Fruit fly (Drosophila melanogaster) whole organism, embryonic: ENCODE measurements around the gene CG17996.

Experiments used
- B-H2 ChIP-seq: fragments of 200-800 bp; sonication (Bioruptor generic); optimal IDR thresholded peaks from 2 replicates; lab custom pipeline; 2018; ENCODE audit warnings: missing biosample characterization, mild to moderate bottlenecking, missing genetic modification characterization
- CG18619 ChIP-seq: fragments of 200-800 bp; sonication (Bioruptor generic); optimal IDR thresholded peaks from 3 replicates; lab custom pipeline; 2017; ENCODE audit warnings: missing biosample characterization, mild to moderate bottlenecking, missing genetic modification characterization
- Hey ChIP-seq: fragments of 200-800 bp; sonication (Bioruptor generic); optimal IDR thresholded peaks from 3 replicates; lab custom pipeline; 2018; ENCODE audit warnings: missing biosample characterization, mild to moderate bottlenecking, missing genetic modification characterization
- ac ChIP-seq: fragments of 200-800 bp; sonication (Bioruptor generic); optimal IDR thresholded peaks from 3 replicates; lab custom pipeline; 2017; ENCODE audit warnings: missing biosample characterization, mild to moderate bottlenecking, missing genetic modification characterization
- disco-r ChIP-seq: fragments of 200-800 bp; sonication (Bioruptor generic); optimal IDR thresholded peaks from 2 replicates; lab custom pipeline; 2016; ENCODE audit warnings: missing biosample characterization, missing genetic modification characterization
- h ChIP-seq: fragments of >200 bp; optimal IDR thresholded peaks from 2 replicates; lab custom pipeline; 2017
- ssp ChIP-seq: fragments of 200-800 bp; sonication (Bioruptor generic); IDR thresholded peaks from 2 replicates; pipeline ENCODE4 v1.3.6; 2022; ENCODE audit warnings: missing biosample characterization, missing genetic modification characterization
- trh ChIP-seq: fragments of 200-800 bp; sonication (Bioruptor generic); optimal IDR thresholded peaks from 2 replicates; lab custom pipeline; 2016; ENCODE audit warnings: missing biosample characterization, missing genetic modification characterization
- unc-4 ChIP-seq: fragments of 200-800 bp; sonication (Bioruptor generic); IDR thresholded peaks from 2 replicates; pipeline ENCODE4 v1.3.6; 2022; ENCODE audit warnings: missing biosample characterization, missing genetic modification characterization; ENCODE audit not compliant: partially characterized antibody

DNA sequence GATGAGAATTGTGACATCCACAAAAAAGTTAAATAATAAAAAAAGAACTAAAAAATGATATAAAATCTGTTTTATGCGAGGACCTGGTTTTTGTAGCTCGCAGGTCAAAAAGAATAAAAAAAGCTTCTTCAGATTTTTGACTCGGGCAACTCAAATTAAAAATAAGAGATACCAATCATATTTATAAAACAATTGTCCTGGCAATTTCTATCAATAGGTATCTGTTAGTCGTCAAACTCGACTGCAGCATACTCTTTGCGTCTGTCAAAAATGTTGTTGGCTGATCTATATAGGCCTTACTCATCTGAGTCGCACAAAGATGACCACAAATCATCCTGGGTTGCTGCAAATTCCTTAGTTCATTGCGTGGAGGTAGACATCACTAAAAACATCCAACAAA, 8.2 kb downstream of the CG17996 start:
- no peak for TF ChIP-seq ssp (GFP tag; lab: Robert Waterston, UW)
- TF ChIP-seq B-H2 (GFP tag; lab: Kevin White, UChicago), result no peak
- TF ChIP-seq ac (GFP tag; lab: Kevin White, UChicago), result no peak
- TF ChIP-seq trh, result no peak
- no peak for TF ChIP-seq h
- TF ChIP-seq Hey (tag; lab: Kevin White, UChicago), result no peak
- TF ChIP-seq CG18619 (GFP tag; lab: Kevin White, UChicago), result no peak
- no peak for TF ChIP-seq unc-4
- TF ChIP-seq disco-r (GFP tag; lab: Kevin White, UChicago), result no peak
